Worm (Caenorhabditis elegans): ENCODE data around the gene npl-4.2.

npl-4.2 gene

DNA sequence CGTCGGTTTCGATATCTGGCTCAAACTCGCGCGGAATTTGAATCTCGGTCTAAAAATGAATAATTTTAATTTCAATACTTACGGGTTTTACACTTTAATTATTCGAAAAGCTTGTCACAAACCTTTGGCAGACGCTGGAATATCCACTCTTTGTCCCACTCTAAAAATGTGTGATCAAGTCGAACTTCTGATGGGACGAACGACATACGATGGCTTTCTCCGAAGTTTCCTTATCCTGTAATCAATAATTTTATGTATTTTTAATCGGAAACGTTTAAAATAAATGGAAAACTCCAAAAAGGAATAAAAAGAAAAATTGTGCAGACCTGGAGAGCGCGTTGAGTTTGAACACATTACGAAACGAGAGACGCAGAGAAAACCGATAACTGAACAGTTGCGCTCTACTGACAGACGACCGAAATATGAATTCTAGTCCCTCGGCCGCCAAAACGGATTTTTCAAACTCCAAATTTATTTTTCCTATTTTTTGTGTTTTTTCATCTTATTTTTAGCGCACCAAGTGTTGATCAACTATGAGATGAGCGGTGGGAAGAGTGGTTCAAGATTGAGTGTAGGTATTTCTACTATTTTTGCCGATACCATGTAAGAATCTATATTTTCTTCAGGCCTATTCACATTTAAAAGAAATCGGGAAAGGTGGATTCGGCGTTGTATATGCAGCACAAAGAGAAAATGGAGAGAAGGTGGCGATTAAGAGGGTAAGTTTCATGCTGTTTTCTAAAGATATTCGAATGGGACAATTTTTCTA lies 26.7 kb downstream of the npl-4.2 start, which contains the start of the genes sam-4, F59E12.17 and zyg-1:
sam-4 (minus strand) TSS at position 51 of the 769 bp plus-strand sequence.
F59E12.17 (minus strand) TSS at position 235 of the 769 bp plus-strand sequence.
zyg-1 (plus strand) TSS at position 513 of the 769 bp plus-strand sequence.
- peak; percentile 93 for TF ChIP-seq unc-55 (GFP tag; optimal IDR thresholded peaks at IDR 0.05)
- TF ChIP-seq snpc-4 (tag; optimal IDR thresholded peaks at IDR 0.05) = peak; percentile 20
- TF ChIP-seq nhr-25 (tag; optimal IDR thresholded peaks at IDR 0.05) = no peak
- TF ChIP-seq ztf-4 (tag; optimal IDR thresholded peaks at IDR 0.05) = no peak
- TF ChIP-seq ama-1 (optimal IDR thresholded peaks at IDR 0.05) = no peak
- no peak for TF ChIP-seq ceh-82 (tag; optimal IDR thresholded peaks at IDR 0.05)
- no peak for TF ChIP-seq dmd-4 (tag; optimal IDR thresholded peaks at IDR 0.05)
- TF ChIP-seq nhr-129 (tag; optimal IDR thresholded peaks at IDR 0.05) = peak; percentile 78
- TF ChIP-seq mdl-1 (tag; optimal IDR thresholded peaks at IDR 0.05) = no peak
- no peak for TF ChIP-seq ZK546.5 (tag; optimal IDR thresholded peaks at IDR 0.05)
- TF ChIP-seq lin-39 (tag; optimal IDR thresholded peaks at IDR 0.05) = no peak
- no peak for TF ChIP-seq elt-1 (tag; optimal IDR thresholded peaks at IDR 0.05)
- no peak for TF ChIP-seq blmp-1 (tag; optimal IDR thresholded peaks at IDR 0.05; ENCODE audit: insufficient read depth)
- no peak for TF ChIP-seq sem-4 (tag; optimal IDR thresholded peaks at IDR 0.05)
- peak; percentile 84 for TF ChIP-seq C34F6.9 (tag; optimal IDR thresholded peaks at IDR 0.05)
- no peak for TF ChIP-seq nhr-23 (tag; optimal IDR thresholded peaks at IDR 0.05)
- no peak for TF ChIP-seq ceh-16 (tag; optimal IDR thresholded peaks at IDR 0.05)
- TF ChIP-seq crh-2 (tag; optimal IDR thresholded peaks at IDR 0.05) = peak; percentile 56
- TF ChIP-seq aly-2 (tag; optimal IDR thresholded peaks at IDR 0.05) = no peak
- TF ChIP-seq unc-62 (GFP tag; optimal IDR thresholded peaks at IDR 0.05) = no peak
- no peak for TF ChIP-seq lin-13 (GFP tag; optimal IDR thresholded peaks at IDR 0.05)
- no peak for TF ChIP-seq mab-5 (tag; optimal IDR thresholded peaks at IDR 0.05)
- TF ChIP-seq sma-9 (GFP tag; optimal IDR thresholded peaks at IDR 0.05) = no peak
- no peak for TF ChIP-seq sma-9 (tag; optimal IDR thresholded peaks at IDR 0.05)
- TF ChIP-seq mbf-1 (tag; optimal IDR thresholded peaks at IDR 0.05) = no peak
- TF ChIP-seq F13H6.1 (tag; optimal IDR thresholded peaks at IDR 0.05) = peak; percentile 20
- peak; percentile 41 for TF ChIP-seq fos-1 (tag; optimal IDR thresholded peaks at IDR 0.05)
- TF ChIP-seq lin-11 (tag; optimal IDR thresholded peaks at IDR 0.05) = no peak
- no peak for TF ChIP-seq nhr-6 (tag; optimal IDR thresholded peaks at IDR 0.05)
- TF ChIP-seq lsy-2 (tag; optimal IDR thresholded peaks at IDR 0.05) = peak in 1 of 2 experiments; percentile 81
- no peak for TF ChIP-seq nhr-10 (tag; optimal IDR thresholded peaks at IDR 0.05)
- TF ChIP-seq nhr-237 (tag; optimal IDR thresholded peaks at IDR 0.05) = no peak
- TF ChIP-seq R02D3.7 (tag; optimal IDR thresholded peaks at IDR 0.05) = no peak
- TF ChIP-seq nhr-12 (tag; optimal IDR thresholded peaks at IDR 0.05) = no peak
- TF ChIP-seq sma-3 (GFP tag; optimal IDR thresholded peaks at IDR 0.05) = peak; percentile 42
- no peak for TF ChIP-seq egl-27 (tag; optimal IDR thresholded peaks at IDR 0.05)
- TF ChIP-seq nhr-21 (tag; optimal IDR thresholded peaks at IDR 0.05) = no peak
- no peak for TF ChIP-seq ztf-11 (tag; optimal IDR thresholded peaks at IDR 0.05)
- no peak for TF ChIP-seq ztf-1 (GFP tag; conservative IDR thresholded peaks at IDR 0.05)
- no peak for TF ChIP-seq zag-1 (tag; optimal IDR thresholded peaks at IDR 0.05)
- TF ChIP-seq Y55F3AM.14 (GFP tag; optimal IDR thresholded peaks at IDR 0.05) = no peak
- TF ChIP-seq nhr-11 (tag; optimal IDR thresholded peaks at IDR 0.05) = no peak
- no peak for TF ChIP-seq elt-3 (tag; optimal IDR thresholded peaks at IDR 0.05)
- no peak for TF ChIP-seq alr-1 (tag; optimal IDR thresholded peaks at IDR 0.05)
- no peak for TF ChIP-seq nhr-77 (tag; optimal IDR thresholded peaks at IDR 0.05)
- TF ChIP-seq unc-39 (tag; optimal IDR thresholded peaks at IDR 0.05) = no peak
- TF ChIP-seq gmeb-1 (tag; optimal IDR thresholded peaks at IDR 0.05) = peak; percentile 53
- no peak for TF ChIP-seq peb-1 (tag; optimal IDR thresholded peaks at IDR 0.05)
- no peak for TF ChIP-seq skn-1 (tag; optimal IDR thresholded peaks at IDR 0.05)
